Fruit fly (Drosophila melanogaster): ENCODE results near the gene LeuRS-m.

Gene LeuRS-m

dm6 chr3L:4825584-4825983 lies at the start of gene LeuRS-m, which contains the start of gene Dhc64C:
TSS of gene LeuRS-m (plus strand) at chr3L:4825853.
TSS of gene Dhc64C (minus strand) at chr3L:4825687.
- TF ChIP-seq CG34406 (GFP tag; optimal IDR thresholded peaks at IDR 0.05) (no peak), CG8119 (GFP tag; IDR thresholded peaks at IDR 0.05) (no peak), net (GFP tag; optimal IDR thresholded peaks at IDR 0.05) (no peak), OdsH (GFP tag; optimal IDR thresholded peaks at IDR 0.05) (no peak), CG7368 (GFP tag; optimal IDR thresholded peaks at IDR 0.05) (no peak), CG3032 (tag; optimal IDR thresholded peaks at IDR 0.05) (no peak), CG6163 (GFP tag; IDR thresholded peaks at IDR 0.05) (no peak), Blimp-1 (GFP tag; optimal IDR thresholded peaks at IDR 0.05) (peak; percentile 58), Sox14 (GFP tag; optimal IDR thresholded peaks at IDR 0.05) (peak; percentile 43), CG11902 (GFP tag; optimal IDR thresholded peaks at IDR 0.05) (no peak), fkh (GFP tag; optimal IDR thresholded peaks at IDR 0.05) (no peak), dsx (GFP tag; optimal IDR thresholded peaks at IDR 0.05; ENCODE audit: poor library complexity, severe bottlenecking) (no peak), cyc (GFP tag; optimal IDR thresholded peaks at IDR 0.05) (peak; percentile 20), Smox (GFP tag; optimal IDR thresholded peaks at IDR 0.05) (no peak), CG11294 (GFP tag; IDR thresholded peaks at IDR 0.05) (no peak), Sox102F (GFP tag; optimal IDR thresholded peaks at IDR 0.05) (no peak), ss (GFP tag; optimal IDR thresholded peaks at IDR 0.05) (no peak), Ets96B (tag; optimal IDR thresholded peaks at IDR 0.05) (no peak), CG6854 (GFP tag; optimal IDR thresholded peaks at IDR 0.05) (no peak), CG32006 (GFP tag; optimal IDR thresholded peaks at IDR 0.05) (no peak), CG4318 (GFP tag; optimal IDR thresholded peaks at IDR 0.05) (no peak), CG11762 (GFP tag; optimal IDR thresholded peaks at IDR 0.05; ENCODE audit: insufficient read depth) (no peak), CG1621 (tag; optimal IDR thresholded peaks at IDR 0.05) (no peak), CG9139 (GFP tag; optimal IDR thresholded peaks at IDR 0.05) (no peak), CG31627 (GFP tag; optimal IDR thresholded peaks at IDR 0.05) (peak; percentile 54), CG8632 (GFP tag; optimal IDR thresholded peaks at IDR 0.05) (no peak), Gug (GFP tag; IDR thresholded peaks at IDR 0.05) (no peak), eg (GFP tag; IDR thresholded peaks at IDR 0.05) (no peak), CG6792 (GFP tag; optimal IDR thresholded peaks at IDR 0.05) (no peak), Sox15 (GFP tag; optimal IDR thresholded peaks at IDR 0.05) (no peak), CG3919 (GFP tag; optimal IDR thresholded peaks at IDR 0.05) (peak; percentile 8), CG15336 (GFP tag; IDR thresholded peaks at IDR 0.05) (peak; percentile 6; the same call in 1 of the 2 replicates), pdm3 (GFP tag; optimal IDR thresholded peaks at IDR 0.05) (no peak), Eip93F (GFP tag; optimal IDR thresholded peaks at IDR 0.05) (no peak), Hr39 (GFP tag; optimal IDR thresholded peaks at IDR 0.05) (peak; percentile 19), Lpt (GFP tag; optimal IDR thresholded peaks at IDR 0.05) (no peak), Hr4 (GFP tag; optimal IDR thresholded peaks at IDR 0.05) (no peak), esn (GFP tag; optimal IDR thresholded peaks at IDR 0.05) (no peak), spab (GFP tag; optimal IDR thresholded peaks at IDR 0.05) (no peak), svp (GFP tag) (no peak), fd59A (GFP tag; optimal IDR thresholded peaks at IDR 0.05) (no peak), salr (GFP tag; optimal IDR thresholded peaks at IDR 0.05) (no peak), CG16779 (tag; optimal IDR thresholded peaks at IDR 0.05) (no peak), topi (GFP tag; optimal IDR thresholded peaks at IDR 0.05) (no peak), CG6808 (GFP tag; optimal IDR thresholded peaks at IDR 0.05) (no peak), Eip78C (GFP tag) (peak; percentile 42), CG10631 (GFP tag; optimal IDR thresholded peaks at IDR 0.05) (no peak), vri (GFP tag; optimal IDR thresholded peaks at IDR 0.05) (no peak), CG8319 (GFP tag; optimal IDR thresholded peaks at IDR 0.05) (no peak), CG6276 (GFP tag; optimal IDR thresholded peaks at IDR 0.05) (no peak), Met (GFP tag; optimal IDR thresholded peaks at IDR 0.05) (no peak), fd85E (GFP tag; optimal IDR thresholded peaks at IDR 0.05) (no peak), dac (GFP tag; optimal IDR thresholded peaks at IDR 0.05) (no peak)
